Fruit fly (Drosophila melanogaster) whole organism, embryonic: ENCODE measurements around the gene Jon99Fii.
A peak's percentile ranks its signal among the peaks of the same experiment; 100 is the strongest.

Source experiments
- CG10274 ChIP-seq: fragments of 200-800 bp; sonication (Bioruptor generic); optimal IDR thresholded peaks from 3 replicates; lab custom pipeline; 2017; ENCODE audit warnings: missing biosample characterization, mild to moderate bottlenecking, missing genetic modification characterization
- CG11398 ChIP-seq: fragments of 200-800 bp; sonication (Bioruptor generic); optimal IDR thresholded peaks from 2 replicates; lab custom pipeline; 2016; ENCODE audit warnings: missing biosample characterization, missing genetic modification characterization
- CG12155 ChIP-seq: fragments of 200-800 bp; sonication (Bioruptor generic); optimal IDR thresholded peaks from 3 replicates; lab custom pipeline; 2016; ENCODE audit warnings: missing biosample characterization, missing genetic modification characterization
- CG12659 ChIP-seq: fragments of 200-800 bp; sonication (Bioruptor generic); optimal IDR thresholded peaks from 3 replicates; lab custom pipeline; 2017; ENCODE audit warnings: mild to moderate bottlenecking, missing biosample characterization, missing genetic modification reagents, missing genetic modification characterization
- CG14710 ChIP-seq: fragments of 200-800 bp; sonication (Bioruptor generic); optimal IDR thresholded peaks from 3 replicates; lab custom pipeline; 2019; ENCODE audit warnings: missing biosample characterization, mild to moderate bottlenecking, missing genetic modification characterization, moderate library complexity
- CG15479 ChIP-seq: fragments of 200-800 bp; sonication (Bioruptor generic); optimal IDR thresholded peaks from 3 replicates; lab custom pipeline; 2019; ENCODE audit warnings: missing biosample characterization, mild to moderate bottlenecking, missing genetic modification characterization, moderate library complexity
- CG16815 ChIP-seq: fragments of 200-800 bp; sonication (Bioruptor generic); optimal IDR thresholded peaks from 3 replicates; lab custom pipeline; 2017; ENCODE audit warnings: missing biosample characterization, mild to moderate bottlenecking, missing genetic modification characterization
- CG17186 ChIP-seq: fragments of 200-800 bp; sonication (Bioruptor generic); optimal IDR thresholded peaks from 3 replicates; lab custom pipeline; 2017; ENCODE audit warnings: missing biosample characterization, missing genetic modification reagents, missing genetic modification characterization
- CG2199 ChIP-seq: fragments of 200-800 bp; sonication (Bioruptor generic); IDR thresholded peaks from 3 replicates; pipeline ENCODE4 v1.3.6; 2022; ENCODE audit warnings: missing biosample characterization, missing genetic modification characterization
- CG31441 ChIP-seq: fragments of 200-800 bp; sonication (Bioruptor generic); IDR thresholded peaks from 2 replicates; pipeline ENCODE4 v1.3.6; 2022; ENCODE audit warnings: missing biosample characterization, missing genetic modification characterization
- CG42726 ChIP-seq: fragments of 200-800 bp; sonication (Bioruptor generic); IDR thresholded peaks from 2 replicates; pipeline ENCODE4 v1.3.6; 2022; ENCODE audit warnings: missing biosample characterization, missing genetic modification characterization; ENCODE audit not compliant: partially characterized antibody
- CG5180 ChIP-seq: fragments of 200-800 bp; sonication (Bioruptor generic); optimal IDR thresholded peaks from 3 replicates; lab custom pipeline; 2017; ENCODE audit warnings: missing biosample characterization, missing genetic modification characterization, mild to moderate bottlenecking, moderate library complexity, missing genetic modification reagents
- CG8089 ChIP-seq: fragments of 200-800 bp; sonication (Bioruptor generic); optimal IDR thresholded peaks from 3 replicates; lab custom pipeline; 2016; ENCODE audit warnings: missing biosample characterization, missing genetic modification characterization
- CG8388 ChIP-seq: fragments of 200-800 bp; sonication (Bioruptor generic); optimal IDR thresholded peaks from 2 replicates; lab custom pipeline; 2019; ENCODE audit warnings: missing biosample characterization, mild to moderate bottlenecking, missing genetic modification characterization, moderate library complexity
- CTCF ChIP-seq: fragments of 200-800 bp; sonication (Bioruptor generic); optimal IDR thresholded peaks from 2 replicates; lab custom pipeline; 2017; ENCODE audit warnings: missing biosample characterization, mild to moderate bottlenecking, missing genetic modification characterization, moderate library complexity
- Chrac-16 ChIP-seq: fragments of 200-800 bp; sonication (Bioruptor generic); optimal IDR thresholded peaks from 3 replicates; lab custom pipeline; 2016; ENCODE audit warnings: missing biosample characterization, missing genetic modification characterization
- Deaf1 ChIP-seq: fragments of 200-800 bp; optimal IDR thresholded peaks from 3 replicates; lab custom pipeline; 2019; ENCODE audit warnings: missing biosample characterization, mild to moderate bottlenecking, missing genetic modification characterization, moderate library complexity
- Elba2 ChIP-seq: fragments of 200-800 bp; sonication (Bioruptor generic); optimal IDR thresholded peaks from 3 replicates; lab custom pipeline; 2016; ENCODE audit warnings: missing biosample characterization, missing genetic modification characterization
- Hr3 ChIP-seq: fragments of 200-800 bp; sonication (Bioruptor generic); optimal IDR thresholded peaks from 3 replicates; lab custom pipeline; 2016; ENCODE audit warnings: missing biosample characterization, missing genetic modification characterization
- MESR4 ChIP-seq: fragments of 200-800 bp; sonication (Bioruptor generic); optimal IDR thresholded peaks from 2 replicates; lab custom pipeline; 2018; ENCODE audit warnings: missing biosample characterization, mild to moderate bottlenecking, missing genetic modification characterization, moderate library complexity
- Opbp ChIP-seq: fragments of 200-800 bp; sonication (Bioruptor generic); IDR thresholded peaks from 3 replicates; pipeline ENCODE4 v1.3.6; 2022; ENCODE audit warnings: missing biosample characterization, missing genetic modification characterization; ENCODE audit not compliant: partially characterized antibody
- Rx ChIP-seq: fragments of 200-800 bp; sonication (Bioruptor generic); IDR thresholded peaks from 2 replicates; pipeline ENCODE4 v1.3.6; 2022; ENCODE audit warnings: missing biosample characterization, missing genetic modification characterization
- Spps ChIP-seq: fragments of 200-800 bp; sonication (Bioruptor generic); optimal IDR thresholded peaks from 2 replicates; lab custom pipeline; 2018; ENCODE audit warnings: missing biosample characterization, mild to moderate bottlenecking, missing genetic modification characterization
- abd-A ChIP-seq: fragments of 200-800 bp; sonication (Bioruptor generic); optimal IDR thresholded peaks from 3 replicates; lab custom pipeline; 2019; ENCODE audit warnings: missing biosample characterization, mild to moderate bottlenecking, missing genetic modification characterization, moderate library complexity
- ase ChIP-seq: fragments of 200-800 bp; sonication (Bioruptor generic); IDR thresholded peaks from 3 replicates; pipeline ENCODE4 v1.3.6; 2022; ENCODE audit warnings: missing biosample characterization, missing genetic modification characterization
- ato ChIP-seq: fragments of 200-800 bp; sonication (Bioruptor generic); IDR thresholded peaks from 2 replicates; pipeline ENCODE4 v1.3.6; 2022; ENCODE audit warnings: missing biosample characterization, missing genetic modification characterization; ENCODE audit not compliant: partially characterized antibody
- bigmax ChIP-seq: fragments of 200-800 bp; sonication (Bioruptor generic); optimal IDR thresholded peaks from 2 replicates; lab custom pipeline; 2018; ENCODE audit warnings: missing biosample characterization, mild to moderate bottlenecking, missing genetic modification characterization
- btn ChIP-seq: fragments of 200-800 bp; sonication (Bioruptor generic); optimal IDR thresholded peaks from 2 replicates; lab custom pipeline; 2016; ENCODE audit warnings: missing biosample characterization, missing genetic modification characterization
- cg ChIP-seq: fragments of 200-800 bp; sonication (Bioruptor generic); optimal IDR thresholded peaks from 3 replicates; lab custom pipeline; 2019; ENCODE audit warnings: missing biosample characterization, mild to moderate bottlenecking, missing genetic modification characterization, moderate library complexity
- chif ChIP-seq, 2 experiments: fragments of 200-800 bp; sonication (Bioruptor generic); optimal IDR thresholded peaks; 3 replicates each; lab custom pipeline; 2016; ENCODE audit warnings: missing biosample characterization in 2 of 2, missing genetic modification characterization in 2 of 2
- chinmo ChIP-seq: fragments of 200-800 bp; sonication (Bioruptor generic); IDR thresholded peaks from 4 replicates; pipeline ENCODE4 v1.3.6; 2022; ENCODE audit warnings: missing biosample characterization, missing genetic modification characterization; ENCODE audit not compliant: partially characterized antibody
- chm ChIP-seq: fragments of 200-800 bp; sonication (Bioruptor generic); IDR thresholded peaks from 2 replicates; pipeline ENCODE4 v1.3.6; 2022; ENCODE audit warnings: missing biosample characterization, missing genetic modification characterization
- ci ChIP-seq: fragments of 200-800 bp; sonication (Bioruptor generic); IDR thresholded peaks from 3 replicates; pipeline ENCODE4 v1.3.6; 2022; ENCODE audit warnings: missing biosample characterization, missing genetic modification characterization
- crol ChIP-seq: fragments of 200-800 bp; sonication (Bioruptor generic); IDR thresholded peaks from 2 replicates; pipeline ENCODE4 v1.3.6; 2022; ENCODE audit warnings: missing biosample characterization, missing genetic modification characterization
- fu2 ChIP-seq: fragments of 200-800 bp; sonication (Bioruptor generic); optimal IDR thresholded peaks from 2 replicates; lab custom pipeline; 2016; ENCODE audit warnings: missing biosample characterization, missing genetic modification characterization
- gfzf ChIP-seq: fragments of 200-800 bp; sonication (Bioruptor generic); optimal IDR thresholded peaks from 2 replicates; lab custom pipeline; 2016; ENCODE audit warnings: missing biosample characterization, mild to moderate bottlenecking, missing genetic modification characterization, moderate library complexity
- gsb ChIP-seq: fragments of 200-800 bp; sonication (Bioruptor generic); IDR thresholded peaks from 2 replicates; pipeline ENCODE4 v1.3.6; 2022; ENCODE audit warnings: missing biosample characterization, missing genetic modification characterization
- gsb-n ChIP-seq: fragments of 200-800 bp; sonication (Bioruptor generic); optimal IDR thresholded peaks from 3 replicates; lab custom pipeline; 2018; ENCODE audit warnings: missing biosample characterization, mild to moderate bottlenecking, missing genetic modification characterization
- insv ChIP-seq, 2 experiments: fragments of 200-800 bp; sonication (Bioruptor generic); optimal IDR thresholded peaks; 3 replicates each; lab custom pipeline; 2016 to 2018; ENCODE audit warnings: missing biosample characterization in 2 of 2, missing genetic modification characterization in 2 of 2
- ken ChIP-seq: fragments of 200-800 bp; sonication (Bioruptor generic); IDR thresholded peaks from 3 replicates; pipeline ENCODE4 v1.3.6; 2022; ENCODE audit warnings: missing biosample characterization, missing genetic modification characterization
- lab ChIP-seq: fragments of 200-800 bp; sonication (Bioruptor generic); optimal IDR thresholded peaks from 3 replicates; lab custom pipeline; 2017; ENCODE audit warnings: missing biosample characterization, missing genetic modification characterization, mild to moderate bottlenecking, moderate library complexity, missing genetic modification reagents
- lbe ChIP-seq: fragments of 200-800 bp; sonication (Bioruptor generic); optimal IDR thresholded peaks from 2 replicates; lab custom pipeline; 2016; ENCODE audit warnings: missing biosample characterization, mild to moderate bottlenecking, missing genetic modification characterization
- nau ChIP-seq: fragments of 200-800 bp; sonication (Bioruptor generic); optimal IDR thresholded peaks from 3 replicates; lab custom pipeline; 2017; ENCODE audit warnings: missing biosample characterization, mild to moderate bottlenecking, missing genetic modification characterization, missing genetic modification reagents
- pita ChIP-seq: fragments of 200-800 bp; sonication (Bioruptor generic); optimal IDR thresholded peaks from 2 replicates; lab custom pipeline; 2017; ENCODE audit warnings: missing biosample characterization, mild to moderate bottlenecking, missing genetic modification characterization
- sd ChIP-seq: fragments of 200-800 bp; sonication (Bioruptor generic); optimal IDR thresholded peaks from 3 replicates; lab custom pipeline; 2018; ENCODE audit warnings: missing biosample characterization, mild to moderate bottlenecking, missing genetic modification characterization, moderate library complexity
- sens ChIP-seq: fragments of 200-800 bp; sonication (Bioruptor generic); peaks from one replicate; lab custom pipeline; 2016; ENCODE audit warnings: missing biosample characterization, missing genetic modification characterization
- sim ChIP-seq: fragments of 200-800 bp; sonication (Bioruptor generic); IDR thresholded peaks from 2 replicates; pipeline ENCODE4 v1.3.6; 2022; ENCODE audit warnings: missing biosample characterization, missing genetic modification characterization
- stwl ChIP-seq: fragments of 200-800 bp; sonication (Bioruptor generic); optimal IDR thresholded peaks from 3 replicates; lab custom pipeline; 2018; ENCODE audit warnings: missing biosample characterization, mild to moderate bottlenecking, missing genetic modification characterization, moderate library complexity
- tll ChIP-seq, 2 experiments: fragments of 200-800 bp in 1 of 2; fragments of >200 bp in 1 of 2; sonication (Bioruptor generic) in 1 of 2; optimal IDR thresholded peaks; 2 replicates each; lab custom pipeline; 2017 to 2019; ENCODE audit warnings: missing biosample characterization in 2 of 2, missing genetic modification characterization in 2 of 2, mild to moderate bottlenecking in 1 of 2, moderate library complexity in 1 of 2
- trem ChIP-seq: fragments of 200-800 bp; optimal IDR thresholded peaks from 3 replicates; lab custom pipeline; 2019; ENCODE audit warnings: missing biosample characterization, mild to moderate bottlenecking, missing genetic modification characterization, moderate library complexity
- zen ChIP-seq: fragments of 200-800 bp; sonication (Bioruptor generic); optimal IDR thresholded peaks from 3 replicates; lab custom pipeline; 2018; ENCODE audit warnings: missing biosample characterization, mild to moderate bottlenecking, missing genetic modification characterization, moderate library complexity
- zfh1 ChIP-seq: fragments of 200-800 bp; sonication (Bioruptor generic); IDR thresholded peaks from 3 replicates; pipeline ENCODE4 v1.3.6; 2022; ENCODE audit warnings: missing biosample characterization, missing genetic modification characterization

Gene Jon99Fii

dm6 chr3R:30467062-30467461 is 20.7 kb downstream of the Jon99Fii start:
- no peak for TF ChIP-seq gsb-n (tag; lab: Kevin White, UChicago)
- peak; percentile 44 for TF ChIP-seq sens (GFP tag; lab: Kevin White, UChicago)
- TF ChIP-seq Opbp (GFP tag; lab: Robert Waterston, UW) = no peak
- no peak for TF ChIP-seq bigmax (GFP tag; lab: Kevin White, UChicago)
- no peak for TF ChIP-seq Hr3 (GFP tag; lab: Kevin White, UChicago)
- TF ChIP-seq CTCF (GFP tag; lab: Kevin White, UChicago) = peak; percentile 54
- no peak for TF ChIP-seq CG11398
- no peak for TF ChIP-seq nau (GFP tag; lab: Kevin White, UChicago)
- TF ChIP-seq btn (GFP tag; lab: Kevin White, UChicago) = no peak
- no peak for TF ChIP-seq lbe (GFP tag; lab: Kevin White, UChicago)
- no peak for TF ChIP-seq CG12659
- TF ChIP-seq CG8089 (GFP tag; lab: Kevin White, UChicago) = no peak
- no peak for TF ChIP-seq lab (GFP tag; lab: Kevin White, UChicago)
- no peak for TF ChIP-seq Rx (GFP tag; lab: Robert Waterston, UW)
- TF ChIP-seq ase (GFP tag; lab: Robert Waterston, UW) = no peak
- no peak for TF ChIP-seq CG5180 (GFP tag; lab: Kevin White, UChicago)
- peak; percentile 78 for TF ChIP-seq pita
- TF ChIP-seq CG10274 (GFP tag; lab: Kevin White, UChicago) = no peak
- TF ChIP-seq Deaf1 (tag; lab: Kevin White, UChicago) = no peak
- TF ChIP-seq zen (tag; lab: Kevin White, UChicago) = peak; percentile 91
- peak; percentile 29 for TF ChIP-seq stwl
- TF ChIP-seq sd (tag; lab: Kevin White, UChicago) = no peak
- TF ChIP-seq insv (GFP tag; optimal IDR thresholded peaks at IDR 0.05; lab: Kevin White, UChicago) = peak; percentile 100
- TF ChIP-seq chinmo (GFP tag; lab: Robert Waterston, UW) = no peak
- TF ChIP-seq CG2199 = no peak
- TF ChIP-seq Elba2 (GFP tag; lab: Kevin White, UChicago) = peak; percentile 72
- no peak for TF ChIP-seq Chrac-16 (GFP tag; lab: Kevin White, UChicago)
- TF ChIP-seq CG15479 (GFP tag; lab: Kevin White, UChicago) = no peak
- peak; percentile 1 for TF ChIP-seq CG14710 (tag; lab: Kevin White, UChicago)
- no peak for TF ChIP-seq abd-A (tag; lab: Kevin White, UChicago)
- peak in 1 of 2 experiments; percentile 36 for TF ChIP-seq tll (GFP tag; optimal IDR thresholded peaks at IDR 0.05; lab: Kevin White, UChicago)
- TF ChIP-seq gfzf (GFP tag; lab: Kevin White, UChicago) = no peak
- TF ChIP-seq CG31441 (GFP tag; lab: Robert Waterston, UW) = no peak
- no peak for TF ChIP-seq CG17186 (GFP tag; lab: Kevin White, UChicago)
- TF ChIP-seq zfh1 (GFP tag; lab: Robert Waterston, UW) = no peak
- TF ChIP-seq CG12155 (GFP tag; lab: Kevin White, UChicago) = no peak
- peak; percentile 27 for TF ChIP-seq trem (tag; lab: Kevin White, UChicago)
- TF ChIP-seq gsb = no peak
- no peak for TF ChIP-seq CG16815 (GFP tag; lab: Kevin White, UChicago)
- no peak for TF ChIP-seq ci (GFP tag; lab: Robert Waterston, UW)

- TF ChIP-seq Spps (no peak), chinmo (GFP tag; lab: Robert Waterston, UW) (0 out of 4 replicates have a peak, but pooled peaks have one; percentile 28), CG8388 (GFP tag; lab: Kevin White, UChicago) (no peak), cg (GFP tag; lab: Kevin White, UChicago) (peak; percentile 46), MESR4 (GFP tag; lab: Kevin White, UChicago) (no peak), ken (GFP tag; lab: Robert Waterston, UW) (no peak), crol (GFP tag; lab: Robert Waterston, UW) (peak; percentile 75), fu2 (no peak), sim (GFP tag; lab: Robert Waterston, UW) (no peak), chm (GFP tag; lab: Robert Waterston, UW) (0 out of 2 replicates have a peak, but pooled peaks have one; percentile 27), ato (GFP tag; lab: Robert Waterston, UW) (peak; percentile 33; the same call in 1 of the 2 replicates), chif (GFP tag; optimal IDR thresholded peaks at IDR 0.05; lab: Kevin White, UChicago) (no peak), CG42726 (GFP tag; lab: Robert Waterston, UW) (no peak)
These were observed 21.2 kb downstream of the Jon99Fii start for dm6 chr3R:30466515-30466914.
